Worm (Caenorhabditis elegans): ENCODE results near the gene F38A1.6.

DNA sequence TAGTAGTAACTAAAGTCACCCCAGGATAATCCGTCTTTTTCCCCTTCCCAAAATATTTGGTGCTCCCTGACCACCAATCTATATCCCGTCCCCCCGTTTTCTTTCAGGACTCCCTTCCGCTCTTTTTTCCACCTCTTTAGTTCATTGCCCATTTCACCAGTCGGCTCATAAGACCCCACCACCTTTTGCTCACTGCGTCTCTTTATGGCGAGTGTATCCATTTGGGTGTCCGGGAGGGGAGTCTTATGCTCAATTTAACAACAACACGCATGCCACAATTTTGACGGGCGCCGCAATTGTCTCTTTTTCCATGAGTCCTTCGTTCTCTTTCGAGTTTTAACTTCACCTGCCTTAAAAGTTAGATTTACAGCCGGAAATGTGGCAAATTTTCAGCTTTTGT lies 38.5 kb upstream of the F38A1.6 start:
- TF ChIP-seq elt-3 (tag; optimal IDR thresholded peaks at IDR 0.05): no peak
- TF ChIP-seq ztf-4 (tag; optimal IDR thresholded peaks at IDR 0.05): no peak
- no peak for TF ChIP-seq nhr-28 (tag; optimal IDR thresholded peaks at IDR 0.05)
- no peak for TF ChIP-seq egl-27 (tag; optimal IDR thresholded peaks at IDR 0.05)
- TF ChIP-seq sea-2 (GFP tag; optimal IDR thresholded peaks at IDR 0.05): no peak
- TF ChIP-seq aly-2 (tag; optimal IDR thresholded peaks at IDR 0.05): no peak
- TF ChIP-seq lin-15B (tag; optimal IDR thresholded peaks at IDR 0.05): no peak
- TF ChIP-seq nhr-11 (tag; optimal IDR thresholded peaks at IDR 0.05): no peak
- no peak for TF ChIP-seq fkh-10 (GFP tag; optimal IDR thresholded peaks at IDR 0.05)
- no peak for TF ChIP-seq R02D3.7 (tag; optimal IDR thresholded peaks at IDR 0.05)

All from whole organism, L3 larva.